Worm (Caenorhabditis elegans) whole organism, L4 larva: ENCODE results near the gene mab-3.

Experiments
- D1046.2 ChIP-seq: fragments of 200-800 bp; sonication (Bioruptor generic); IDR thresholded peaks from 2 replicates; pipeline ENCODE4 v1.3.6; 2022; ENCODE audit warnings: missing genetic modification characterization, missing compliant biosample characterization
- F10B5.3 ChIP-seq: sonication (generic microtip); optimal IDR thresholded peaks from 2 replicates; lab custom pipeline; 2016; ENCODE audit warnings: mild to moderate bottlenecking, missing genetic modification characterization, missing compliant biosample characterization
- F26F4.8 ChIP-seq: fragments of 200-800 bp; sonication (Bioruptor generic); conservative IDR thresholded peaks from 2 replicates; pipeline ENCODE4 v1.3.6; 2022; ENCODE audit warnings: missing genetic modification characterization, missing compliant biosample characterization
- F44E2.7 ChIP-seq: fragments of 200-800 bp; sonication (Bioruptor generic); IDR thresholded peaks from 2 replicates; pipeline ENCODE4 v2.1.2; 2022; ENCODE audit warnings: missing genetic modification characterization, missing compliant biosample characterization
- Y105C5A.15 ChIP-seq: fragments of 200-800 bp; sonication (Bioruptor generic); IDR thresholded peaks from 2 replicates; pipeline ENCODE4 v1.3.6; 2022; ENCODE audit warnings: missing genetic modification characterization, missing compliant biosample characterization
- Y75B8A.6 ChIP-seq: fragments of 200-800 bp; sonication (Bioruptor generic); IDR thresholded peaks from 2 replicates; pipeline ENCODE4 v1.3.6; 2022; ENCODE audit warnings: missing genetic modification reagents, missing genetic modification characterization, missing compliant biosample characterization
- ZK337.2 ChIP-seq: fragments of 200-800 bp; sonication (Bioruptor generic); IDR thresholded peaks from 2 replicates; pipeline ENCODE4 v1.3.6; 2022; ENCODE audit warnings: missing genetic modification reagents, missing genetic modification characterization, missing compliant biosample characterization
- ZK546.5 ChIP-seq, 2 experiments: sonication (generic microtip); optimal IDR thresholded peaks; 2 replicates each; lab custom pipeline; 2017; ENCODE audit warnings: missing biosample characterization in 2 of 2, missing genetic modification characterization in 2 of 2
- aha-1 ChIP-seq: fragments of 150-350 bp; peaks from one replicate; lab custom pipeline; 2014; ENCODE audit warnings: missing biosample characterization, missing genetic modification characterization
- arid-1 ChIP-seq: fragments of 200-800 bp; sonication (Bioruptor generic); conservative IDR thresholded peaks from 2 replicates; pipeline ENCODE4 v1.3.6; 2022; ENCODE audit warnings: missing genetic modification reagents, missing genetic modification characterization, missing compliant biosample characterization
- ceh-62 ChIP-seq: sonication (generic microtip); optimal IDR thresholded peaks from 2 replicates; lab custom pipeline; 2017; ENCODE audit warnings: missing biosample characterization, missing genetic modification characterization
- ctbp-1 ChIP-seq: fragments of 200-800 bp; sonication (Bioruptor generic); IDR thresholded peaks from 2 replicates; pipeline ENCODE4 v1.3.6; 2022; ENCODE audit warnings: missing genetic modification reagents, missing genetic modification characterization, missing compliant biosample characterization
- daf-16 ChIP-seq, 3 experiments: sonication (generic microtip); optimal IDR thresholded peaks; 2 replicates each; lab custom pipeline; 2016 to 2017; ENCODE audit warnings: missing genetic modification characterization in 3 of 3, missing genetic modification reagents in 3 of 3, mild to moderate bottlenecking in 2 of 3, missing compliant biosample characterization in 2 of 3, missing biosample characterization in 1 of 3, moderate library complexity in 1 of 3
- dmd-6 ChIP-seq: fragments of 200-800 bp; sonication (Bioruptor generic); IDR thresholded peaks from 2 replicates; pipeline ENCODE4 v1.3.6; 2022; ENCODE audit warnings: missing genetic modification reagents, missing genetic modification characterization, missing compliant biosample characterization
- dmd-9 ChIP-seq: fragments of 200-800 bp; sonication (Bioruptor generic); IDR thresholded peaks from 2 replicates; pipeline ENCODE4 v1.3.6; 2022; ENCODE audit warnings: missing genetic modification reagents, missing genetic modification characterization, missing compliant biosample characterization
- fos-1 ChIP-seq: fragments of 150-350 bp; optimal IDR thresholded peaks from 2 replicates; lab custom pipeline; 2014; ENCODE audit warnings: missing biosample characterization, missing genetic modification characterization
- gei-8 ChIP-seq: fragments of 200-800 bp; sonication (Bioruptor generic); optimal IDR thresholded peaks from 2 replicates; lab custom pipeline; 2018; ENCODE audit warnings: mild to moderate bottlenecking, missing genetic modification characterization, missing compliant biosample characterization
- hlh-11 ChIP-seq: fragments of 200-800 bp; sonication (Bioruptor generic); optimal IDR thresholded peaks from 2 replicates; lab custom pipeline; 2018; ENCODE audit warnings: mild to moderate bottlenecking, missing genetic modification characterization, missing compliant biosample characterization
- hlh-30 ChIP-seq: sonication (generic microtip); optimal IDR thresholded peaks from 2 replicates; lab custom pipeline; 2017; ENCODE audit warnings: antibody characterized with exemption, mild to moderate bottlenecking, missing genetic modification characterization, missing compliant biosample characterization; ENCODE audit not compliant: insufficient read depth
- lin-1 ChIP-seq: fragments of 200-800 bp; sonication (Bioruptor generic); IDR thresholded peaks from 2 replicates; pipeline ENCODE4 v1.3.6; 2022; ENCODE audit warnings: missing genetic modification reagents, missing genetic modification characterization, missing compliant biosample characterization
- lin-29 ChIP-seq: fragments of 200-800 bp; sonication (Bioruptor generic); IDR thresholded peaks from 2 replicates; pipeline ENCODE4 v1.3.6; 2022; ENCODE audit warnings: missing genetic modification reagents, missing genetic modification characterization, missing compliant biosample characterization
- lin-38 ChIP-seq: fragments of 200-800 bp; sonication (Bioruptor generic); IDR thresholded peaks from 2 replicates; pipeline ENCODE4 v1.3.6; 2022; ENCODE audit warnings: missing genetic modification reagents, missing genetic modification characterization, missing compliant biosample characterization
- lsy-2 ChIP-seq, 2 experiments: fragments of 150-350 bp in 1 of 2; sonication (generic microtip) in 1 of 2; optimal IDR thresholded peaks; 2 replicates each; lab custom pipeline; 2014 to 2017; ENCODE audit warnings: missing biosample characterization in 2 of 2, missing genetic modification characterization in 2 of 2
- madf-5 ChIP-seq, 2 experiments: fragments of 200-800 bp; sonication (Bioruptor generic); IDR thresholded peaks; 2 replicates each; pipeline ENCODE4 v1.3.6; 2022; ENCODE audit warnings: missing compliant biosample characterization in 2 of 2, missing genetic modification characterization in 2 of 2
- madf-9 ChIP-seq: fragments of 200-800 bp; sonication (Bioruptor generic); conservative IDR thresholded peaks from 2 replicates; pipeline ENCODE4 v1.3.6; 2022; ENCODE audit warnings: missing genetic modification reagents, missing genetic modification characterization, missing compliant biosample characterization
- mdl-1 ChIP-seq, 2 experiments: fragments of 150-350 bp in 1 of 2; sonication (generic microtip) in 1 of 2; optimal IDR thresholded peaks; 2 replicates each; lab custom pipeline; 2014 to 2017; ENCODE audit warnings: missing biosample characterization in 2 of 2, missing genetic modification characterization in 2 of 2
- mdt-29 ChIP-seq: fragments of 200-800 bp; sonication (Bioruptor generic); IDR thresholded peaks from 2 replicates; pipeline ENCODE4 v1.3.6; 2022; ENCODE audit warnings: missing genetic modification reagents, missing genetic modification characterization, missing compliant biosample characterization
- mes-2 ChIP-seq: sonication (generic microtip); optimal IDR thresholded peaks from 2 replicates; lab custom pipeline; 2016; ENCODE audit warnings: missing genotype, mild to moderate bottlenecking, missing genetic modification characterization, missing compliant biosample characterization; ENCODE audit not compliant: poor library complexity, severe bottlenecking
- mxl-2 ChIP-seq: fragments of 200-800 bp; sonication (Bioruptor generic); conservative IDR thresholded peaks from 2 replicates; pipeline ENCODE4 v1.3.6; 2022; ENCODE audit warnings: missing genetic modification reagents, missing genetic modification characterization, missing compliant biosample characterization
- mxl-3 ChIP-seq: fragments of 200-800 bp; sonication (Bioruptor generic); optimal IDR thresholded peaks from 2 replicates; lab custom pipeline; 2018; ENCODE audit warnings: mild to moderate bottlenecking, missing genetic modification characterization, missing compliant biosample characterization
- nhr-102 ChIP-seq: sonication (generic microtip); optimal IDR thresholded peaks from 2 replicates; lab custom pipeline; 2016; ENCODE audit warnings: mild to moderate bottlenecking, missing genetic modification characterization, moderate library complexity, missing compliant biosample characterization
- nhr-28 ChIP-seq: fragments of 150-350 bp; optimal IDR thresholded peaks from 2 replicates; lab custom pipeline; 2014; ENCODE audit warnings: missing biosample characterization, missing genetic modification characterization
- nhr-48 ChIP-seq: sonication (generic microtip); optimal IDR thresholded peaks from 2 replicates; lab custom pipeline; 2016; ENCODE audit warnings: mild to moderate bottlenecking, missing genetic modification characterization, missing compliant biosample characterization
- nhr-77 ChIP-seq: fragments of 150-350 bp; optimal IDR thresholded peaks from 2 replicates; lab custom pipeline; 2014; ENCODE audit warnings: missing biosample characterization, missing genetic modification characterization
- pha-4 ChIP-seq, 2 experiments: fragments of 150-350 bp in 1 of 2; fragments of 200-800 bp in 1 of 2; sonication (Bioruptor generic) in 1 of 2; IDR thresholded peaks in 1 of 2; optimal IDR thresholded peaks in 1 of 2; 2 replicates each; pipeline versions ENCODE4 v1.3.6 to Lab custom; 2014 to 2022; ENCODE audit warnings: missing genetic modification characterization in 2 of 2, missing genetic modification reagents in 2 of 2, missing biosample characterization in 1 of 2, missing compliant biosample characterization in 1 of 2
- php-3 ChIP-seq: fragments of 200-800 bp; sonication (Bioruptor generic); IDR thresholded peaks from 2 replicates; pipeline ENCODE4 v1.3.6; 2022; ENCODE audit warnings: missing genetic modification reagents, missing genetic modification characterization, missing compliant biosample characterization
- pqm-1 ChIP-seq: sonication (generic microtip); optimal IDR thresholded peaks from 2 replicates; lab custom pipeline; 2017; ENCODE audit warnings: missing biosample characterization, missing genetic modification characterization
- saeg-2 ChIP-seq: fragments of 200-800 bp; sonication (Bioruptor generic); IDR thresholded peaks from 2 replicates; pipeline ENCODE4 v1.3.6; 2022; ENCODE audit warnings: missing genetic modification reagents, missing genetic modification characterization, missing compliant biosample characterization
- set-16 ChIP-seq: fragments of 200-800 bp; sonication (Bioruptor generic); IDR thresholded peaks from 2 replicates; pipeline ENCODE4 v1.3.6; 2022; ENCODE audit warnings: missing genetic modification reagents, missing genetic modification characterization, missing compliant biosample characterization
- tra-1 ChIP-seq: fragments of 200-800 bp; sonication (Bioruptor generic); IDR thresholded peaks from 2 replicates; pipeline ENCODE4 v1.3.6; 2022; ENCODE audit warnings: missing genetic modification reagents, missing genetic modification characterization, missing compliant biosample characterization
- unc-39 ChIP-seq: sonication (generic microtip); optimal IDR thresholded peaks from 2 replicates; lab custom pipeline; 2017; ENCODE audit warnings: missing biosample characterization, missing genetic modification characterization
- unc-62 ChIP-seq, 3 experiments: fragments of 150-350 bp in 1 of 3; sonication (generic microtip); optimal IDR thresholded peaks in 2 of 3; peaks in 1 of 3; 1 replicate in 1 of 3; 2 replicates in 2 of 3; lab custom pipeline; 2014 to 2017; ENCODE audit warnings: missing biosample characterization in 3 of 3, missing genetic modification characterization in 3 of 3, missing genetic modification reagents in 3 of 3, missing genotype in 1 of 3
- vab-7 ChIP-seq: fragments of 200-800 bp; sonication (Bioruptor generic); IDR thresholded peaks from 2 replicates; pipeline ENCODE4 v1.3.6; 2022; ENCODE audit warnings: missing genetic modification reagents, missing genetic modification characterization, missing compliant biosample characterization
- zip-2 ChIP-seq: fragments of 150-350 bp; optimal IDR thresholded peaks from 2 replicates; lab custom pipeline; 2014; ENCODE audit warnings: missing biosample characterization, missing genetic modification characterization

mab-3 gene

DNA sequence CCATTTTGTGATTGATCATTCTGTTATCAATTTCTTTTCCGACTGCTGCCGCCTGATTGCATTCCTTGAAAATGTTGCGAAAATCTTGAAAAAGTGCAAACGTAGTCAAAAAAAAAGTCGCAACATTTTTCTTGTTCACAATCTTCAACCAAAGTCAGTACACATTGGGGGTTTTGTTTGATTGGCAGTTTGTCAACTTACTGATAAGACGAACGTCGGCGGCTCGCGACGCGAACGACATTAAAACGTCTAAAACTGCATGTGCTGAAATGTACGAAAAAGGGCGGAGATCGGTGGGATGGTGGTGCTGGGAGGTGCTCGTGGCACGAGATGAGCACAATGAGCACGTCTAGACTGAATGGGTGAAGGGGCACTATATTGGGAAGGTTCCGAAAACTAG is 6.9 kb downstream of the mab-3 start (continued):
- TF ChIP-seq lsy-2 (tag; optimal IDR thresholded peaks at IDR 0.05; lab: Kevin White, UChicago), result peak; percentile 26 to 57
- peak; percentile 61 for TF ChIP-seq mxl-3
- no peak for TF ChIP-seq lin-29 (GFP tag; lab: Robert Waterston, UW)
- 0 out of 2 replicates have a peak, but pooled peaks have one; percentile 15 for TF ChIP-seq saeg-2
- 0 out of 2 replicates have a peak, but pooled peaks have one; percentile 7 for TF ChIP-seq arid-1 (GFP tag; lab: Robert Waterston, UW)
- TF ChIP-seq mxl-2 (GFP tag; lab: Robert Waterston, UW), result 0 out of 2 replicates have a peak, but pooled peaks have one; percentile 2
- 0 out of 2 replicates have a peak, but pooled peaks have one; percentile 21 for TF ChIP-seq madf-9
- TF ChIP-seq tra-1 (GFP tag; lab: Robert Waterston, UW), result peak; percentile 90
- TF ChIP-seq mes-2 (tag; lab: Kevin White, UChicago), result peak; percentile 5
- no peak for TF ChIP-seq vab-7 (GFP tag; lab: Robert Waterston, UW)
- TF ChIP-seq ZK337.2, result no peak
- no peak for TF ChIP-seq fos-1 (tag; lab: Kevin White, UChicago)
- no peak for TF ChIP-seq F10B5.3 (tag; lab: Kevin White, UChicago)
- TF ChIP-seq mdl-1 (tag; optimal IDR thresholded peaks at IDR 0.05; lab: Kevin White, UChicago), result peak in 1 of 2 experiments; percentile 70
- TF ChIP-seq F26F4.8 (GFP tag; lab: Robert Waterston, UW), result no peak
- no peak for TF ChIP-seq madf-5 (GFP tag; IDR thresholded peaks at IDR 0.05; lab: Robert Waterston, UW)
- peak; percentile 53; the same call in 1 of the 2 replicates for TF ChIP-seq Y105C5A.15 (GFP tag; lab: Robert Waterston, UW)
- peak; percentile 62 for TF ChIP-seq nhr-28 (tag; lab: Kevin White, UChicago)
- peak; percentile 83; the same call in 1 of the 2 replicates for TF ChIP-seq lin-1
- peak; percentile 56 for TF ChIP-seq gei-8 (GFP tag; lab: Kevin White, UChicago)
- TF ChIP-seq ctbp-1 (GFP tag; lab: Robert Waterston, UW), result no peak
- no peak for TF ChIP-seq ZK546.5 (tag; optimal IDR thresholded peaks at IDR 0.05; lab: Kevin White, UChicago)
- no peak for TF ChIP-seq D1046.2 (GFP tag; lab: Robert Waterston, UW)
- no peak for TF ChIP-seq unc-39 (tag; lab: Kevin White, UChicago)
- no peak for TF ChIP-seq zip-2
- TF ChIP-seq pha-4 (GFP tag; IDR thresholded peaks at IDR 0.05; lab: Robert Waterston, UW), result 0 out of 2 replicates have a peak, but pooled peaks have one; percentile 36
- TF ChIP-seq pha-4 (tag; optimal IDR thresholded peaks at IDR 0.05; lab: Kevin White, UChicago), result no peak
- TF ChIP-seq Y75B8A.6, result 0 out of 2 replicates have a peak, but pooled peaks have one; percentile 62
- peak; percentile 91 for TF ChIP-seq dmd-6 (GFP tag; lab: Robert Waterston, UW)
- no peak for TF ChIP-seq unc-62 (GFP tag; optimal IDR thresholded peaks at IDR 0.05 in 1 of 2; lab: Kevin White, UChicago)
- no peak for TF ChIP-seq unc-62 (tag; optimal IDR thresholded peaks at IDR 0.05; lab: Kevin White, UChicago)
- no peak for TF ChIP-seq F44E2.7 (GFP tag; lab: Robert Waterston, UW)
- peak; percentile 37; the same call in 1 of the 2 replicates for TF ChIP-seq set-16
- peak; percentile 14 for TF ChIP-seq nhr-48 (tag; lab: Kevin White, UChicago)
- TF ChIP-seq ceh-62 (tag; lab: Kevin White, UChicago), result no peak
- TF ChIP-seq lin-38, result peak; percentile 48; the same call in 1 of the 2 replicates
- TF ChIP-seq aha-1 (tag; lab: Kevin White, UChicago), result peak; percentile 90
- peak; percentile 63 for TF ChIP-seq nhr-102 (tag; lab: Kevin White, UChicago)
- TF ChIP-seq pqm-1 (tag; lab: Kevin White, UChicago), result peak; percentile 86
- peak; percentile 73 for TF ChIP-seq hlh-30
- TF ChIP-seq mdt-29 (GFP tag; lab: Robert Waterston, UW), result no peak
- peak in 1 of 2 experiments; percentile 63 for TF ChIP-seq daf-16 (GFP tag; optimal IDR thresholded peaks at IDR 0.05; lab: Kevin White, UChicago)
- TF ChIP-seq daf-16 (tag; optimal IDR thresholded peaks at IDR 0.05; lab: Kevin White, UChicago), result peak; percentile 66
- TF ChIP-seq hlh-11, result peak; percentile 90
- TF ChIP-seq nhr-77 (tag; lab: Kevin White, UChicago), result peak; percentile 87
- peak; percentile 92 for TF ChIP-seq php-3 (GFP tag; lab: Robert Waterston, UW)
- TF ChIP-seq dmd-9, result no peak
